Worm (Caenorhabditis elegans): ENCODE data around the gene mrps-11.

The mrps-11 gene

DNA sequence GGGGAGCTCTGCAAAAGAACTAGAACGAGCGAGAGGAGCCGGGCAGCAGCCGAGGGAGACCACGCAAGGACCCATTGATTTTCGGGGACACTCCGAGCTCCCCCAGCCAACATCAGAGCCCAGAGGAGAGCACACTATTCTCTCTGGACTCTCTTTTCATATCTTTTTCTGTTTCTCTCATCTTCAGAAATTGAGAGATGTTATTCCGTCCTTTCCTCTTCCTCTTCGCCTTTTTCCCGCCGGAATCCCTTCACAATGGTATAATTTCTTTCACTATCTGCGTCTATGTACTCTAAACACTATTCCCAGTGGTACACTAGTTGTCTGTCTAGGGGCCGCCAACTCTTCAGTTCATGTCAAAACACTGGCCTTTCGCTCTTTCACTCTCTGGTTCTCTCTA is 29.0 kb downstream of the mrps-11 start (continued):
- TF ChIP-seq sma-3 (GFP tag; optimal IDR thresholded peaks at IDR 0.05) (peak; percentile 53), blmp-1 (tag; optimal IDR thresholded peaks at IDR 0.05; ENCODE audit: insufficient read depth) (peak; percentile 26), mdl-1 (tag; optimal IDR thresholded peaks at IDR 0.05) (peak in 1 of 2 experiments; percentile 67), ztf-4 (tag; optimal IDR thresholded peaks at IDR 0.05) (peak; percentile 59), snpc-4 (tag; optimal IDR thresholded peaks at IDR 0.05) (peak; percentile 32), unc-62 (GFP tag; optimal IDR thresholded peaks at IDR 0.05) (no peak), zag-1 (tag; optimal IDR thresholded peaks at IDR 0.05) (peak; percentile 93), lin-13 (GFP tag; optimal IDR thresholded peaks at IDR 0.05) (peak; percentile 64), fos-1 (tag; optimal IDR thresholded peaks at IDR 0.05) (peak; percentile 20)

DNA sequence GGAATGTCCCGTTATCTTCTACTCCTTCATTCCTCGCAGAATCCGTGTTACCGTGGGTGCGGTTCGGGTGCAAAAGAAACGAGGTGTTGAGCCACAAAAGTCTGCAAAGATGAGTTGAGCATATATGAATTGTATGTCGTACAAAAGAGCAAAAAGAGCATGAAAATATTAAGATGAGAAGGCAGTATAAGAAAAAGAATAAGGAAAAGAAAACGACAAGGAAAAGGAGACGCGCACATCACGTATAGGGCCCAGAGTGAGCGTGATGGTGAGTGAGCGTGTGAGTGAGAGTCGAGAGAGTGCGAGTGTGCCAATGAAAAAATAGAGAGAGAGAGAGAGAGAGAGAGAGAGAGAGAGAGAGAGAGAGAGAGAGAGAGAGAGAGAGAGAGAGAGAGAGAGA is 31.5 kb downstream of the mrps-11 start, which contains the start of gene egl-10:
Gene egl-10 (minus strand): TSS at position 101 of the 400 bp plus-strand sequence.
- no peak for TF ChIP-seq Y55F3AM.14 (GFP tag; optimal IDR thresholded peaks at IDR 0.05)
- TF ChIP-seq lsy-2 (tag; optimal IDR thresholded peaks at IDR 0.05), result peak in 1 of 2 experiments; percentile 8
- TF ChIP-seq sma-9 (GFP tag; optimal IDR thresholded peaks at IDR 0.05), result peak; percentile 26
- TF ChIP-seq sma-9 (tag; optimal IDR thresholded peaks at IDR 0.05), result no peak
- peak; percentile 14 for TF ChIP-seq nhr-129 (tag; optimal IDR thresholded peaks at IDR 0.05)

DNA sequence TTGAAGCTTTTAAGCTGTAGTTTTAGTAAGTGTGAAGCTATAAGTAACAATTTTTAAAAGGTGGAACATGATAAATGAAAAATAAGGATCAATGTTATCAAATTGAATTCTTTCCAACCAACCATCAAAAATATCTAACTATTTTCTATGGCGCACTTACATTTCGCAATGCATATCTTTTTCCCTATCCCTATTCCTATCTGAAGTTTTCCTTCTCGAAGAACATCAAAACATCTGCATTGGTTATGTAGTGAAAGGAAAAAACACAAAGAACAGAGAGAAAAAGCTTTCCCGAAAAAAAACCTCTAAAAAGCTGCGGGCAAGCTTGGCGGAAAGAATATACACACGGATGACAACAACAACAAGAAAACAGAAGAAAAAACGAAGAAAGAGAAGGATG is 33.8 kb downstream of the mrps-11 start:
- TF ChIP-seq nhr-129 (tag; optimal IDR thresholded peaks at IDR 0.05), result no peak
- TF ChIP-seq unc-55 (GFP tag; optimal IDR thresholded peaks at IDR 0.05), result peak; percentile 38

DNA sequence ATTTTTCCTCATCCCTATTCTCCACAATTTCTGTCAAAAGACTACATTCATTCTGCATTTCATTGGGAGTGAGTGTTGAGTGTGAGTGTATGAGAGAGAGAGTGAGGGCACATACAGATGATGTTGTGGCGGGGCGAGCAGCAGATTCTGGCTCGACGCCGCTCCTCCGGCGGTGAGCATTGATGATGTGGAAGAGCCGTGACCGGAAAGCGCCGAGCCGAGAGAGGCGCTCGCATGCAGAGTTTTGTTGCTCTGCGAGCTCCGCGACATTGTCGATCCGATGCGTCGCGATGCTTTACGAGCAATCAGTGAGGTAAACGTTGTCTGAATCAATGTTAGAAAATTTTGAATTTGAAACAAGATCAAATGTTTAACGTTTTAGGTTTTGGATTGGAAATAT is 38.7 kb downstream of the mrps-11 start:
- no peak for TF ChIP-seq unc-62 (GFP tag; optimal IDR thresholded peaks at IDR 0.05)
- TF ChIP-seq ama-1 (optimal IDR thresholded peaks at IDR 0.05), result no peak
- TF ChIP-seq aly-2 (tag; optimal IDR thresholded peaks at IDR 0.05), result no peak
- TF ChIP-seq crh-2 (tag; optimal IDR thresholded peaks at IDR 0.05), result no peak

DNA sequence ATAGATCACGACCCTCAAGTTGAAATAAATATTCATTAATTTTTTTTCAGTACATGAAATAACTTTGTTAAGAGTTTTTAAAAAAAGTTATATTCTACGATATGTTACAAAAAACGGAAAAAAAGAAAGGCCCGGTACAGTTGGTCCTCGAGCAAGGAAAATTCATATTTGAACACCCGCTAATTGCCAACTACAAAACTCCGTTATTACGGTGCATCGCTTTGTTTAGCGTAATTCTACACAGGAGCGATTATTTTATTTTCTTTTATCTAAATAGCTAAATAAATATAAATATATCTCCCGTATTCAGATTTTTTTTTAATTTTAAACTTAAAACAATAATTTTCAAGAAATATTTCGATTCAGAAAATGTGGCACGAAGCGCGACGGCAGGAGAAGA is 44.0 kb downstream of the mrps-11 start, which contains the start of gene F28C1.1:
Gene F28C1.1 (plus strand): TSS at position 365 of the 400 bp plus-strand sequence.
- TF ChIP-seq ama-1 (optimal IDR thresholded peaks at IDR 0.05) (no peak), unc-39 (tag; optimal IDR thresholded peaks at IDR 0.05) (no peak), C34F6.9 (tag; optimal IDR thresholded peaks at IDR 0.05) (peak; percentile 40), fos-1 (tag; optimal IDR thresholded peaks at IDR 0.05) (no peak), R02D3.7 (tag; optimal IDR thresholded peaks at IDR 0.05) (peak; percentile 29), nhr-21 (tag; optimal IDR thresholded peaks at IDR 0.05) (no peak), aly-2 (tag; optimal IDR thresholded peaks at IDR 0.05) (no peak), lin-13 (GFP tag; optimal IDR thresholded peaks at IDR 0.05) (peak; percentile 7), elt-3 (tag; optimal IDR thresholded peaks at IDR 0.05) (no peak), lin-11 (tag; optimal IDR thresholded peaks at IDR 0.05) (no peak), dmd-4 (tag; optimal IDR thresholded peaks at IDR 0.05) (no peak), nhr-12 (tag; optimal IDR thresholded peaks at IDR 0.05) (no peak), gmeb-1 (tag; optimal IDR thresholded peaks at IDR 0.05) (peak; percentile 89), F13H6.1 (tag; optimal IDR thresholded peaks at IDR 0.05) (no peak), skn-1 (tag; optimal IDR thresholded peaks at IDR 0.05) (no peak), unc-55 (GFP tag; optimal IDR thresholded peaks at IDR 0.05) (peak; percentile 62)

DNA sequence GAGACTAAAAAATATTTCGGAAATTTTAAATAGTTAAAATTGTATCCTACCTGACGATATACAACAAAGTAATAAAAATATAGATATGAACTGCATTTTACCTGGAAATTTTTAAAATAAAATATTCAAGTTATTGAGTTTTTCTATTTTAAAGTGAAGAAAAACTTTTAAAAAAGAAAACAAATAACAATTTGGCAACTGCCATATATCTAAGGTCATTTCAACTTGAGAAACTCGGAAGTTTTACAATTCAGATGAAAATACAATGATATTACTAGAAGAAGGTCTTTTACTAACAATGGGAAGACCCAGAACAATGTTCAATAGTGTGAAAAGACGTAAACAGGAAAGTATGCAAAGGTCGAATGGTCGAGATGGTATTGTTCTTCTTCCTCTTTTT is 44.5 kb downstream of the mrps-11 start, which contains the start of gene C54D10.10:
Gene C54D10.10 (minus strand): TSS at position 101 of the 400 bp plus-strand sequence.
- TF ChIP-seq lin-39 (tag; optimal IDR thresholded peaks at IDR 0.05) (no peak), nhr-25 (tag; optimal IDR thresholded peaks at IDR 0.05) (peak; percentile 41)

DNA sequence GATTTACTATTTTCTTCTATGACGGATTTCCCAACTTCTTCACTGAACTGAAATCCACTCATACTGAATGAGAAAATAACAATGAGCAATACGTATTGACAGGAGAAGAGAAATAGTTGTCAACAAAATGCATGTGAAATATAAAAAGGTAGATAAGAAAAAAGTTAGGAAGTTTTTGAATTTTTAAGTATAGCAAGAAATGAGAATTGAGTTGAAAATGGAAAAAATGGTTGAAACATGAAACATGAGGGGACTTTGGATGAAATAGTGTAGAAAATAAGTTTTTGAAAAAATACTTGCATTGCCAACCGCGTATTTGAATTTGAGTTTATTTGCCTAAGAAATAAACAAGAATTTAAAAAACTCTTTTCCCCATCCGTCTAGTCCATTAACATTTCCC is 47.5 kb downstream of the mrps-11 start, which contains the start of the genes pals-38 and C54D10.9:
Gene pals-38 (minus strand): TSS at position 101 of the 400 bp plus-strand sequence.
Gene C54D10.9 (plus strand): TSS at position 259 of the 400 bp plus-strand sequence.
- TF ChIP-seq ztf-4 (tag; optimal IDR thresholded peaks at IDR 0.05) (no peak), aly-2 (tag; optimal IDR thresholded peaks at IDR 0.05) (no peak), unc-39 (tag; optimal IDR thresholded peaks at IDR 0.05) (no peak), crh-2 (tag; optimal IDR thresholded peaks at IDR 0.05) (no peak), F13H6.1 (tag; optimal IDR thresholded peaks at IDR 0.05) (no peak), nhr-23 (tag; optimal IDR thresholded peaks at IDR 0.05) (no peak), alr-1 (tag; optimal IDR thresholded peaks at IDR 0.05) (no peak), nhr-6 (tag; optimal IDR thresholded peaks at IDR 0.05) (no peak), gmeb-1 (tag; optimal IDR thresholded peaks at IDR 0.05) (no peak)

Data from whole organism, L2 larva.